Worm (Caenorhabditis elegans) whole organism, L2 larva: ENCODE data around the gene pct-1.

Experiments used
- C34F6.9 ChIP-seq: fragments of 150-350 bp; optimal IDR thresholded peaks from 2 replicates; lab custom pipeline; 2014; ENCODE audit warnings: missing biosample characterization, missing genetic modification characterization
- F13H6.1 ChIP-seq: sonication (generic microtip); optimal IDR thresholded peaks from 2 replicates; lab custom pipeline; 2016; ENCODE audit warnings: missing genetic modification characterization, missing compliant biosample characterization
- R02D3.7 ChIP-seq: fragments of 150-350 bp; optimal IDR thresholded peaks from 2 replicates; lab custom pipeline; 2014; ENCODE audit warnings: missing biosample characterization, missing genetic modification characterization
- Y55F3AM.14 ChIP-seq: fragments of 200-800 bp; sonication (Bioruptor generic); optimal IDR thresholded peaks from 2 replicates; lab custom pipeline; 2018; ENCODE audit warnings: mild to moderate bottlenecking, missing genetic modification characterization, missing compliant biosample characterization
- ZK546.5 ChIP-seq: sonication (generic microtip); optimal IDR thresholded peaks from 2 replicates; lab custom pipeline; 2017; ENCODE audit warnings: missing biosample characterization, missing genetic modification characterization
- alr-1 ChIP-seq: fragments of 150-350 bp; optimal IDR thresholded peaks from 2 replicates; lab custom pipeline; 2014; ENCODE audit warnings: missing biosample characterization, missing genetic modification characterization
- aly-2 ChIP-seq: fragments of 150-350 bp; optimal IDR thresholded peaks from 2 replicates; lab custom pipeline; 2014; ENCODE audit warnings: missing biosample characterization, missing genetic modification characterization
- ama-1 ChIP-seq: fragments of 150-350 bp; optimal IDR thresholded peaks from 2 replicates; lab custom pipeline; 2018; ENCODE audit warnings: inconsistent platforms
- crh-2 ChIP-seq: sonication (generic microtip); optimal IDR thresholded peaks from 2 replicates; lab custom pipeline; 2017; ENCODE audit warnings: missing biosample characterization, missing genetic modification characterization
- dmd-4 ChIP-seq: sonication (generic microtip); optimal IDR thresholded peaks from 2 replicates; lab custom pipeline; 2017; ENCODE audit warnings: missing biosample characterization, missing genetic modification characterization
- egl-27 ChIP-seq: sonication (generic microtip); optimal IDR thresholded peaks from 3 replicates; lab custom pipeline; 2017; ENCODE audit warnings: missing biosample characterization, missing genetic modification reagents, missing genetic modification characterization
- elt-1 ChIP-seq: fragments of 150-350 bp; optimal IDR thresholded peaks from 2 replicates; lab custom pipeline; 2014; ENCODE audit warnings: missing biosample characterization, missing genetic modification characterization
- fos-1 ChIP-seq: fragments of 150-350 bp; optimal IDR thresholded peaks from 2 replicates; lab custom pipeline; 2014; ENCODE audit warnings: missing biosample characterization, missing genetic modification characterization
- gmeb-1 ChIP-seq: fragments of 150-350 bp; optimal IDR thresholded peaks from 2 replicates; lab custom pipeline; 2014; ENCODE audit warnings: missing biosample characterization, missing genetic modification characterization
- lin-11 ChIP-seq: fragments of 150-350 bp; sonication (generic microtip); optimal IDR thresholded peaks from 2 replicates; lab custom pipeline; 2014; ENCODE audit warnings: missing biosample characterization, missing genetic modification characterization, inconsistent platforms, mixed read lengths
- lin-13 ChIP-seq: fragments of 150-350 bp; optimal IDR thresholded peaks from 2 replicates; lab custom pipeline; 2014; ENCODE audit warnings: missing biosample characterization, missing genetic modification reagents, missing genetic modification characterization
- lin-39 ChIP-seq: fragments of 150-350 bp; optimal IDR thresholded peaks from 2 replicates; lab custom pipeline; 2014; ENCODE audit warnings: missing biosample characterization, missing genetic modification reagents, missing genetic modification characterization
- lsy-2 ChIP-seq, 2 experiments: fragments of 150-350 bp in 1 of 2; sonication (generic microtip) in 1 of 2; optimal IDR thresholded peaks; 2 replicates each; lab custom pipeline; 2014 to 2017; ENCODE audit warnings: missing biosample characterization in 2 of 2, missing genetic modification characterization in 2 of 2
- mab-5 ChIP-seq: fragments of 150-350 bp; optimal IDR thresholded peaks from 2 replicates; lab custom pipeline; 2014; ENCODE audit warnings: missing biosample characterization, missing genetic modification characterization
- mbf-1 ChIP-seq: sonication (generic microtip); optimal IDR thresholded peaks from 2 replicates; lab custom pipeline; 2017; ENCODE audit warnings: missing biosample characterization, missing genetic modification characterization
- mdl-1 ChIP-seq, 2 experiments: fragments of 150-350 bp in 1 of 2; sonication (generic microtip) in 1 of 2; optimal IDR thresholded peaks; 2 replicates each; lab custom pipeline; 2017; ENCODE audit warnings: missing biosample characterization in 2 of 2, missing genetic modification characterization in 2 of 2
- nhr-10 ChIP-seq: sonication (generic microtip); optimal IDR thresholded peaks from 2 replicates; lab custom pipeline; 2017; ENCODE audit warnings: missing biosample characterization, missing genetic modification characterization
- nhr-11 ChIP-seq: fragments of 150-350 bp; optimal IDR thresholded peaks from 2 replicates; lab custom pipeline; 2014; ENCODE audit warnings: missing biosample characterization, missing genetic modification characterization
- nhr-12 ChIP-seq: fragments of 150-350 bp; optimal IDR thresholded peaks from 2 replicates; lab custom pipeline; 2014; ENCODE audit warnings: missing biosample characterization, missing genetic modification characterization
- nhr-129 ChIP-seq: fragments of 150-350 bp; optimal IDR thresholded peaks from 2 replicates; lab custom pipeline; 2014; ENCODE audit warnings: missing biosample characterization, missing genetic modification characterization
- nhr-21 ChIP-seq: fragments of 150-350 bp; optimal IDR thresholded peaks from 2 replicates; lab custom pipeline; 2014; ENCODE audit warnings: missing biosample characterization, missing genetic modification characterization
- nhr-23 ChIP-seq: fragments of 150-350 bp; optimal IDR thresholded peaks from 2 replicates; lab custom pipeline; 2014; ENCODE audit warnings: missing biosample characterization, missing genetic modification reagents, missing genetic modification characterization
- nhr-237 ChIP-seq: fragments of 150-350 bp; optimal IDR thresholded peaks from 2 replicates; lab custom pipeline; 2014; ENCODE audit warnings: missing biosample characterization, missing genetic modification characterization
- nhr-25 ChIP-seq: fragments of 150-350 bp; sonication (generic microtip); optimal IDR thresholded peaks from 3 replicates; lab custom pipeline; 2014; ENCODE audit warnings: missing biosample characterization, missing genetic modification characterization
- nhr-6 ChIP-seq: fragments of 150-350 bp; optimal IDR thresholded peaks from 2 replicates; lab custom pipeline; 2014; ENCODE audit warnings: missing biosample characterization, missing genetic modification characterization
- peb-1 ChIP-seq: fragments of 150-350 bp; optimal IDR thresholded peaks from 2 replicates; lab custom pipeline; 2014; ENCODE audit warnings: missing biosample characterization, missing genetic modification characterization
- sem-4 ChIP-seq: fragments of 150-350 bp; optimal IDR thresholded peaks from 2 replicates; lab custom pipeline; 2014; ENCODE audit warnings: missing biosample characterization, missing genetic modification reagents, missing genetic modification characterization
- sma-3 ChIP-seq: sonication (generic microtip); optimal IDR thresholded peaks from 2 replicates; lab custom pipeline; 2016; ENCODE audit warnings: missing genetic modification reagents, missing genetic modification characterization, missing compliant biosample characterization
- sma-9 ChIP-seq, 2 experiments: fragments of 150-350 bp in 1 of 2; sonication (generic microtip) in 1 of 2; optimal IDR thresholded peaks; 2 replicates each; lab custom pipeline; 2014 to 2016; ENCODE audit warnings: missing genetic modification characterization in 2 of 2, mild to moderate bottlenecking in 1 of 2, missing biosample characterization in 1 of 2, missing compliant biosample characterization in 1 of 2, missing genetic modification reagents in 1 of 2, moderate library complexity in 1 of 2
- snpc-4 ChIP-seq: fragments of 150-350 bp; optimal IDR thresholded peaks from 2 replicates; lab custom pipeline; 2014; ENCODE audit warnings: missing biosample characterization, missing genetic modification characterization
- unc-39 ChIP-seq: fragments of 150-350 bp; optimal IDR thresholded peaks from 2 replicates; lab custom pipeline; 2014; ENCODE audit warnings: missing biosample characterization, missing genetic modification characterization
- unc-55 ChIP-seq: fragments of 150-350 bp; sonication (generic microtip); optimal IDR thresholded peaks from 3 replicates; lab custom pipeline; 2014; ENCODE audit warnings: missing biosample characterization, missing genetic modification reagents, missing genetic modification characterization
- unc-62 ChIP-seq: fragments of 150-350 bp; optimal IDR thresholded peaks from 2 replicates; lab custom pipeline; 2014; ENCODE audit warnings: missing biosample characterization, missing genetic modification reagents, missing genetic modification characterization
- zag-1 ChIP-seq: fragments of 150-350 bp; optimal IDR thresholded peaks from 2 replicates; lab custom pipeline; 2014; ENCODE audit warnings: missing biosample characterization, missing genetic modification characterization
- ztf-1 ChIP-seq: fragments of 200-800 bp; sonication (Bioruptor generic); conservative IDR thresholded peaks from 2 replicates; pipeline ENCODE4 v1.3.6; 2022; ENCODE audit warnings: missing genetic modification characterization, missing compliant biosample characterization
- ztf-11 ChIP-seq: sonication (generic microtip); optimal IDR thresholded peaks from 2 replicates; lab custom pipeline; 2017; ENCODE audit warnings: missing biosample characterization, missing genetic modification characterization

The pct-1 gene

ce11 chrIV:8225357-8225756, 49.1 kb downstream of the pct-1 start, which contains the start of gene serp-1.2:
Gene serp-1.2, plus strand, starts transcription at chrIV:8225674.
- TF ChIP-seq nhr-6 (tag; lab: Kevin White, UChicago) (no peak), lsy-2 (tag; optimal IDR thresholded peaks at IDR 0.05; lab: Kevin White, UChicago) (no peak), C34F6.9 (peak; percentile 59), crh-2 (tag; lab: Kevin White, UChicago) (peak; percentile 52), fos-1 (tag; lab: Kevin White, UChicago) (peak; percentile 28), mdl-1 (tag; optimal IDR thresholded peaks at IDR 0.05; lab: Kevin White, UChicago) (peak in 1 of 2 experiments; percentile 29), lin-13 (GFP tag; lab: Kevin White, UChicago) (peak; percentile 12), nhr-25 (tag; lab: Kevin White, UChicago) (no peak), ama-1 (lab: Kevin White, UChicago) (peak; percentile 39), nhr-237 (no peak), nhr-129 (tag; lab: Kevin White, UChicago) (peak; percentile 36), sma-3 (no peak), sem-4 (no peak), elt-1 (tag; lab: Kevin White, UChicago) (no peak), nhr-23 (tag; lab: Kevin White, UChicago) (no peak), sma-9 (GFP tag; optimal IDR thresholded peaks at IDR 0.05; lab: Kevin White, UChicago) (peak; percentile 44), sma-9 (tag; optimal IDR thresholded peaks at IDR 0.05; lab: Kevin White, UChicago) (no peak)
- TF ChIP-seq, all 48 proteins: peak for 8

- TF ChIP-seq dmd-4 (tag; lab: Kevin White, UChicago) = no peak
- no peak for TF ChIP-seq zag-1 (tag; lab: Kevin White, UChicago)
- TF ChIP-seq nhr-25 (tag; lab: Kevin White, UChicago) = no peak
- no peak for TF ChIP-seq nhr-10
- no peak for TF ChIP-seq ztf-1 (GFP tag; lab: Robert Waterston, UW)
- TF ChIP-seq nhr-21 (tag; lab: Kevin White, UChicago) = no peak
- no peak for TF ChIP-seq nhr-23 (tag; lab: Kevin White, UChicago)
- no peak for TF ChIP-seq nhr-129 (tag; lab: Kevin White, UChicago)
- TF ChIP-seq ztf-11 (tag; lab: Kevin White, UChicago) = no peak
- no peak for TF ChIP-seq egl-27
- TF ChIP-seq gmeb-1 (tag; lab: Kevin White, UChicago) = no peak
- TF ChIP-seq C34F6.9 = no peak
These were observed 50.2 kb downstream of the pct-1 start for ce11 chrIV:8226474-8226873.

ce11 chrIV:8229523-8229922, 53.2 kb downstream of the pct-1 start:
- TF ChIP-seq nhr-25 (tag; lab: Kevin White, UChicago) (peak; percentile 2), crh-2 (tag; lab: Kevin White, UChicago) (peak; percentile 29), nhr-129 (tag; lab: Kevin White, UChicago) (peak; percentile 52), F13H6.1 (tag; lab: Kevin White, UChicago) (peak; percentile 91), C34F6.9 (peak; percentile 20), mdl-1 (tag; optimal IDR thresholded peaks at IDR 0.05; lab: Kevin White, UChicago) (peak in 1 of 2 experiments; percentile 37), nhr-21 (tag; lab: Kevin White, UChicago) (no peak), egl-27 (peak; percentile 11), lsy-2 (tag; optimal IDR thresholded peaks at IDR 0.05; lab: Kevin White, UChicago) (peak in 1 of 2 experiments; percentile 29), alr-1 (tag; lab: Kevin White, UChicago) (no peak), sma-3 (peak; percentile 50), fos-1 (tag; lab: Kevin White, UChicago) (peak; percentile 4), gmeb-1 (tag; lab: Kevin White, UChicago) (peak; percentile 44), nhr-11 (no peak), sma-9 (GFP tag; optimal IDR thresholded peaks at IDR 0.05; lab: Kevin White, UChicago) (peak; percentile 80), sma-9 (tag; optimal IDR thresholded peaks at IDR 0.05; lab: Kevin White, UChicago) (no peak)

ce11 chrIV:8232428-8232827, 56.1 kb downstream of the pct-1 start:
- TF ChIP-seq C34F6.9 (peak; percentile 57), aly-2 (no peak), peb-1 (no peak), R02D3.7 (tag; lab: Kevin White, UChicago) (no peak), fos-1 (tag; lab: Kevin White, UChicago) (peak; percentile 25), sma-3 (no peak), unc-55 (GFP tag; lab: Kevin White, UChicago) (peak; percentile 73), nhr-11 (no peak), gmeb-1 (tag; lab: Kevin White, UChicago) (no peak), nhr-12 (no peak), snpc-4 (tag; lab: Kevin White, UChicago) (no peak), ztf-1 (GFP tag; lab: Robert Waterston, UW) (no peak), ZK546.5 (tag; lab: Kevin White, UChicago) (no peak), unc-62 (GFP tag; lab: Kevin White, UChicago) (no peak), sem-4 (no peak), nhr-10 (no peak), mbf-1 (no peak), nhr-23 (tag; lab: Kevin White, UChicago) (no peak), lsy-2 (tag; optimal IDR thresholded peaks at IDR 0.05; lab: Kevin White, UChicago) (peak in 1 of 2 experiments; percentile 47), elt-1 (tag; lab: Kevin White, UChicago) (no peak), nhr-237 (no peak), zag-1 (tag; lab: Kevin White, UChicago) (no peak), Y55F3AM.14 (GFP tag; lab: Kevin White, UChicago) (no peak), nhr-6 (tag; lab: Kevin White, UChicago) (no peak), nhr-129 (tag; lab: Kevin White, UChicago) (peak; percentile 80), lin-39 (no peak), unc-39 (tag; lab: Kevin White, UChicago) (no peak), F13H6.1 (tag; lab: Kevin White, UChicago) (no peak), mdl-1 (tag; optimal IDR thresholded peaks at IDR 0.05; lab: Kevin White, UChicago) (no peak), lin-11 (tag; lab: Kevin White, UChicago) (peak; percentile 55), sma-9 (GFP tag; optimal IDR thresholded peaks at IDR 0.05; lab: Kevin White, UChicago) (no peak), sma-9 (tag; optimal IDR thresholded peaks at IDR 0.05; lab: Kevin White, UChicago) (no peak), crh-2 (tag; lab: Kevin White, UChicago) (peak; percentile 33), mab-5 (tag; lab: Kevin White, UChicago) (no peak)
